Worm (Caenorhabditis elegans): Measurements from ENCODE around the gene tsfm-1.

The tsfm-1 gene

ce11 chrV:12255343-12255742 is 16.0 kb downstream of the tsfm-1 start, which contains the start of gene T04H1.12:
Gene T04H1.12, plus strand, starts transcription at chrV:12255643.
- TF ChIP-seq unc-62 (GFP tag; optimal IDR thresholded peaks at IDR 0.05): no peak

DNA sequence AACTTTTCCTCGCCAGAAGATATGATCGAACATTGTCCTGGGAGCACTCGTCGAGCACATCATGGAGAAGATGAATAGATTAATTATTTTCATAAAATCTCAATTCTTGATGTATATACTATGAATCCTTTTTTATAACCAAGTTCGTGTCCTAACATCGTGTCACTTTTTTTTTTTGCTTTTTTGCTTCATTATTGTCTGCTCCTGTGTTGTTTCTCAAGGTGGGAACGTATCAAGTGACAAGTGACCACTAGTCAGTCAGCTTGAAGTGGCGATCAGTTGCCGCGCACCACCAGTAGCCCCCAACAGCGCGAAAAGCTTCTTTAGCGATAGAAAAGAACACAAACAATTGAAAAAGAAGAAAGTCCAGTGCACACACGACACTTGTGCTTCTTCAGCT is 19.1 kb downstream of the tsfm-1 start, which contains the start of gene lrx-1:
Gene lrx-1, plus strand, starts transcription at position 301 of the 400 bp plus-strand sequence.
- TF ChIP-seq unc-62 (GFP tag; optimal IDR thresholded peaks at IDR 0.05): no peak

- TF ChIP-seq unc-62 (GFP tag; optimal IDR thresholded peaks at IDR 0.05): no peak
Observed at ce11 chrV:12251041-12251440, 20.3 kb downstream of the tsfm-1 start, which contains the start of gene T04H1.5. Gene T04H1.5, plus strand, starts transcription at chrV:12251341.

ce11 chrV:12245777-12246452 is 25.4 kb downstream of the tsfm-1 start:
- no peak for TF ChIP-seq unc-62 (GFP tag; optimal IDR thresholded peaks at IDR 0.05)

DNA sequence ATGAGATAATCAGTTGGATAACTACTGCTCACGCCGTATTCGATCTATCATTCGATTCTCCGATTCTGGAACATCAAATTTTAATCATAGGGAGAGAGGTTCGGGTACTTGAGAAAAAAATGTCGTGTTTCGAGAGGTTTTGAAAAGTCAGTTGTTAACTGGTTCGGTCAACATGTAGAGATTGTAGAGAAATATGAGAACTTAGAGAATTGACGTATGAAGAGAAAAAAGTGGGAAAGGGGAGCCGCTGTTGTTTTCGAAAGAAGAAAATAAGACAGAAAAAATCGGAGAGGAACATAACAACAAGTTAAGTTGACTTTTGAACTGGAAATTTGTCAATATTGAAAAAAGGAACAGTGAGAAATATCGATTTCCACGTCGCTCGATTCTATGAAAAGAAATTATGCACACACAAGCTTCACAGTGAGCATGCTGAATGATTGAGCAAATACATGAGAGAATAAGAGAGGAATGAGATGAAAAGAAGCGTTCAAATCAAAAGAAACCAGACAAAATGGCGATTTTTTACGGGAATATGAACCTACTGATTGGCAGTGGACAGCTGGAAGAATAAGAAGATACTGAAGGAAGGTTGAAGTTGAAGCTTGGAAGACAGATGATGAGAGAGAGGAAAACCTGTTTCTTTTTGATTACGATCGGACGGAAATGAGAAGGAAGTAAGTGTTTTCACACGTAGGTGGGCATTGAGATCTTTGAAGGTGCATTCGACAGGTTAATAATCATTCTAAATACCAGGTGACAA is 26.2 kb downstream of the tsfm-1 start, which contains the start of the genes T04H1.13, slfl-5 and rad-50:
Gene T04H1.13, minus strand, starts transcription at position 51 of the 763 bp plus-strand sequence.
Gene slfl-5, minus strand, starts transcription at position 65 of the 763 bp plus-strand sequence.
Gene rad-50, plus strand, starts transcription at position 667 of the 763 bp plus-strand sequence.
- TF ChIP-seq unc-62 (GFP tag; optimal IDR thresholded peaks at IDR 0.05): no peak

DNA sequence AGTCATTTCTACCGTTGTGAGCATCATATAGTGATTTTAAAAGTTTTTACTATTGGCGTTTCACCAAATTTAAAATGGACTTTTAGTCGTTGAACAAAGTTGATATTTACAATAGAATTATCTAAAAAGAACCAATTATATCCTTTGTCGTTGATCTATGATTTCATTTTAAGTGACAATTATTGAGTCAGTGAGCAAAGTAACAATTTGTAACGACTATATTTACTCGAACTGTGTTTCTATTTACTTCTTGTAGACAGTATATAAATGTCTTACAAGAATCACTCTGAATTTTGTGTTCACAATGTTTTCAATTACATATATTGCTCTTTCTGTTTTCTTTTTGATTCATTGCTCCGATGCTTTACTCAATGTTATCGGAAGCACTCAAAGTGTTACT is 30.2 kb downstream of the tsfm-1 start, which contains the start of gene ttr-22:
Gene ttr-22, plus strand, starts transcription at position 301 of the 400 bp plus-strand sequence.
- TF ChIP-seq unc-62 (GFP tag; optimal IDR thresholded peaks at IDR 0.05): no peak

DNA sequence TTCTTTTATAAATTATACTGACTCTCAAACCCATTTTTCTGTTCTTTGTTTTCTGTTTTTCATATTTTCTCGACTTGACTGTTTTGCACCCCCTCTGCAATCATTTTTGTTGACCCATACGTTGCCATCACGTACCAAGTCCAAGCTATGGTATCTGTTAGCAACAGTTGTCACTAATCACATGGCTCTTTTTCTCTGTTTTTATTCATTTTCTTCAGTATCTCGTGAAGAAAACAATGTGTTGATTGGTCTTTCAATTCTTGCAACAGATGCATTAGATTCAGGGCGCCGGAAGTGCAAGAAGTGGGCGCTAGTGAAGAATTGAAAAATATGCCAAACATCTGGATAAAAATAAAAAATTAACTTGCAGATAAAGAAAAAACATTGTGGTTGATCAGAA is 35.8 kb downstream of the tsfm-1 start:
- no peak for TF ChIP-seq unc-62 (GFP tag; optimal IDR thresholded peaks at IDR 0.05)

- TF ChIP-seq unc-62 (GFP tag; optimal IDR thresholded peaks at IDR 0.05): no peak
Observed at ce11 chrV:12234293-12235004, 36.9 kb downstream of the tsfm-1 start, which contains the start of gene myo-3. Gene myo-3, minus strand, starts transcription at chrV:12234343.

DNA sequence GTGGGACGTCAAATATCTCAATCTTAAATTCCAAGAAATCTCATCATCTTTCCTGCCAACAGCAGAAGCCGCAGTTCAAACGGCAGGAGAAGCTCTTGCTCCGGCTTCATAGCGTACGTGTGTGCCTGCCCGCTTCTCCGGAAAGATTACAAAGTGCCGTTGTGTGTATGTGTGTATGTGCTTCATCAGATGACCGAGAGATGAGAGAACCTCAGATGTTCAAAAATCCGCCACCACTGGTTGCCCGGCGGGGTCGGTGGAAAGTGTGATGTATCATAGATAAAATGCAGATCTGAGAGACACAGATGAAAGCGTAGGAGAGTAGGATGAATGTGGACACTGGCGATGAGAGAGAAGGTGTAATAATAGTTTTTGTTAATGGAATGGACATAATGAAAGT is 37.9 kb downstream of the tsfm-1 start:
- no peak for TF ChIP-seq unc-62 (GFP tag; optimal IDR thresholded peaks at IDR 0.05)

All from whole organism, dauer.